Worm (Caenorhabditis elegans) whole organism, L4 larva: Measurements from ENCODE around the gene col-13.
A peak's percentile ranks its signal among the peaks of the same experiment; 100 is the strongest.

Experiments
- F10B5.3 ChIP-seq: sonication (generic microtip); optimal IDR thresholded peaks from 2 replicates; lab custom pipeline; 2016; ENCODE audit warnings: mild to moderate bottlenecking, missing genetic modification characterization, missing compliant biosample characterization
- F26F4.8 ChIP-seq: fragments of 200-800 bp; sonication (Bioruptor generic); conservative IDR thresholded peaks from 2 replicates; pipeline ENCODE4 v1.3.6; 2022; ENCODE audit warnings: missing genetic modification characterization, missing compliant biosample characterization
- F37D6.2 ChIP-seq: sonication (generic microtip); optimal IDR thresholded peaks from 2 replicates; lab custom pipeline; 2016; ENCODE audit warnings: mild to moderate bottlenecking, missing genetic modification characterization, missing compliant biosample characterization
- F44E2.7 ChIP-seq: fragments of 200-800 bp; sonication (Bioruptor generic); IDR thresholded peaks from 2 replicates; pipeline ENCODE4 v2.1.2; 2022; ENCODE audit warnings: missing genetic modification characterization, missing compliant biosample characterization
- T20F7.1 ChIP-seq: fragments of 200-800 bp; sonication (Bioruptor generic); optimal IDR thresholded peaks from 2 replicates; lab custom pipeline; 2018; ENCODE audit warnings: mild to moderate bottlenecking, missing genetic modification characterization, missing compliant biosample characterization
- Y75B8A.6 ChIP-seq: fragments of 200-800 bp; sonication (Bioruptor generic); IDR thresholded peaks from 2 replicates; pipeline ENCODE4 v1.3.6; 2022; ENCODE audit warnings: missing genetic modification reagents, missing genetic modification characterization, missing compliant biosample characterization
- aly-2 ChIP-seq: sonication (generic microtip); optimal IDR thresholded peaks from 2 replicates; lab custom pipeline; 2018; ENCODE audit warnings: missing biosample characterization, missing genetic modification characterization
- ceh-44 ChIP-seq: fragments of 200-800 bp; sonication (Bioruptor generic); IDR thresholded peaks from 2 replicates; pipeline ENCODE4 v1.3.6; 2022; ENCODE audit warnings: missing genetic modification reagents, missing genetic modification characterization, missing compliant biosample characterization
- cey-2 ChIP-seq: sonication (generic microtip); optimal IDR thresholded peaks from 3 replicates; lab custom pipeline; 2017; ENCODE audit warnings: missing genetic modification characterization, mild to moderate bottlenecking, missing compliant biosample characterization, antibody characterized with exemption, borderline replicate concordance; ENCODE audit not compliant: insufficient read depth
- daf-16 ChIP-seq, 3 experiments: sonication (generic microtip); optimal IDR thresholded peaks; 2 replicates each; lab custom pipeline; 2016 to 2017; ENCODE audit warnings: missing genetic modification characterization in 3 of 3, missing genetic modification reagents in 3 of 3, mild to moderate bottlenecking in 2 of 3, missing compliant biosample characterization in 2 of 3, missing biosample characterization in 1 of 3, moderate library complexity in 1 of 3
- dmd-6 ChIP-seq: fragments of 200-800 bp; sonication (Bioruptor generic); IDR thresholded peaks from 2 replicates; pipeline ENCODE4 v1.3.6; 2022; ENCODE audit warnings: missing genetic modification reagents, missing genetic modification characterization, missing compliant biosample characterization
- dve-1 ChIP-seq: sonication (generic microtip); optimal IDR thresholded peaks from 2 replicates; lab custom pipeline; 2017; ENCODE audit warnings: antibody characterized with exemption, mild to moderate bottlenecking, missing genetic modification characterization, missing compliant biosample characterization; ENCODE audit not compliant: insufficient read depth
- egl-43 ChIP-seq: fragments of 200-800 bp; sonication (Bioruptor generic); IDR thresholded peaks from 2 replicates; pipeline ENCODE4 v1.3.6; 2022; ENCODE audit warnings: missing genetic modification reagents, missing genetic modification characterization, missing compliant biosample characterization
- hlh-11 ChIP-seq: fragments of 200-800 bp; sonication (Bioruptor generic); optimal IDR thresholded peaks from 2 replicates; lab custom pipeline; 2018; ENCODE audit warnings: mild to moderate bottlenecking, missing genetic modification characterization, missing compliant biosample characterization
- hlh-30 ChIP-seq: sonication (generic microtip); optimal IDR thresholded peaks from 2 replicates; lab custom pipeline; 2017; ENCODE audit warnings: antibody characterized with exemption, mild to moderate bottlenecking, missing genetic modification characterization, missing compliant biosample characterization; ENCODE audit not compliant: insufficient read depth
- hmg-1.1 ChIP-seq: fragments of 200-800 bp; sonication (Bioruptor generic); IDR thresholded peaks from 2 replicates; pipeline ENCODE4 v1.3.6; 2022; ENCODE audit warnings: missing genetic modification reagents, missing genetic modification characterization, missing compliant biosample characterization
- jun-1 ChIP-seq: fragments of 150-350 bp; optimal IDR thresholded peaks from 2 replicates; lab custom pipeline; 2014; ENCODE audit warnings: missing biosample characterization, missing genetic modification reagents, missing genetic modification characterization
- lin-1 ChIP-seq: fragments of 200-800 bp; sonication (Bioruptor generic); IDR thresholded peaks from 2 replicates; pipeline ENCODE4 v1.3.6; 2022; ENCODE audit warnings: missing genetic modification reagents, missing genetic modification characterization, missing compliant biosample characterization
- lin-15B ChIP-seq: fragments of 150-350 bp; sonication (generic microtip); optimal IDR thresholded peaks from 3 replicates; lab custom pipeline; 2014; ENCODE audit warnings: missing biosample characterization, missing genetic modification characterization
- lin-38 ChIP-seq: fragments of 200-800 bp; sonication (Bioruptor generic); IDR thresholded peaks from 2 replicates; pipeline ENCODE4 v1.3.6; 2022; ENCODE audit warnings: missing genetic modification reagents, missing genetic modification characterization, missing compliant biosample characterization
- lir-3 ChIP-seq: sonication (generic microtip); optimal IDR thresholded peaks from 2 replicates; lab custom pipeline; 2016; ENCODE audit warnings: mild to moderate bottlenecking, missing genetic modification characterization, missing compliant biosample characterization
- madf-9 ChIP-seq: fragments of 200-800 bp; sonication (Bioruptor generic); conservative IDR thresholded peaks from 2 replicates; pipeline ENCODE4 v1.3.6; 2022; ENCODE audit warnings: missing genetic modification reagents, missing genetic modification characterization, missing compliant biosample characterization
- mep-1 ChIP-seq: fragments of 150-350 bp; sonication (generic microtip); optimal IDR thresholded peaks from 3 replicates; lab custom pipeline; 2014; ENCODE audit warnings: missing biosample characterization, missing genetic modification characterization
- mes-2 ChIP-seq: sonication (generic microtip); optimal IDR thresholded peaks from 2 replicates; lab custom pipeline; 2016; ENCODE audit warnings: missing genotype, mild to moderate bottlenecking, missing genetic modification characterization, missing compliant biosample characterization; ENCODE audit not compliant: poor library complexity, severe bottlenecking
- nhr-102 ChIP-seq: sonication (generic microtip); optimal IDR thresholded peaks from 2 replicates; lab custom pipeline; 2016; ENCODE audit warnings: mild to moderate bottlenecking, missing genetic modification characterization, moderate library complexity, missing compliant biosample characterization
- nhr-28 ChIP-seq: fragments of 150-350 bp; optimal IDR thresholded peaks from 2 replicates; lab custom pipeline; 2014; ENCODE audit warnings: missing biosample characterization, missing genetic modification characterization
- nhr-48 ChIP-seq: sonication (generic microtip); optimal IDR thresholded peaks from 2 replicates; lab custom pipeline; 2016; ENCODE audit warnings: mild to moderate bottlenecking, missing genetic modification characterization, missing compliant biosample characterization
- nhr-77 ChIP-seq: fragments of 150-350 bp; optimal IDR thresholded peaks from 2 replicates; lab custom pipeline; 2014; ENCODE audit warnings: missing biosample characterization, missing genetic modification characterization
- php-3 ChIP-seq: fragments of 200-800 bp; sonication (Bioruptor generic); IDR thresholded peaks from 2 replicates; pipeline ENCODE4 v1.3.6; 2022; ENCODE audit warnings: missing genetic modification reagents, missing genetic modification characterization, missing compliant biosample characterization
- pqm-1 ChIP-seq: sonication (generic microtip); optimal IDR thresholded peaks from 2 replicates; lab custom pipeline; 2017; ENCODE audit warnings: missing biosample characterization, missing genetic modification characterization
- skn-1 ChIP-seq: fragments of 150-350 bp; optimal IDR thresholded peaks from 2 replicates; lab custom pipeline; 2014; ENCODE audit warnings: missing biosample characterization, missing genetic modification characterization
- tra-1 ChIP-seq: fragments of 200-800 bp; sonication (Bioruptor generic); IDR thresholded peaks from 2 replicates; pipeline ENCODE4 v1.3.6; 2022; ENCODE audit warnings: missing genetic modification reagents, missing genetic modification characterization, missing compliant biosample characterization
- unc-62 ChIP-seq, 3 experiments: fragments of 150-350 bp in 1 of 3; sonication (generic microtip); optimal IDR thresholded peaks in 2 of 3; peaks in 1 of 3; 1 replicate in 1 of 3; 2 replicates in 2 of 3; lab custom pipeline; 2014 to 2017; ENCODE audit warnings: missing biosample characterization in 3 of 3, missing genetic modification characterization in 3 of 3, missing genetic modification reagents in 3 of 3, missing genotype in 1 of 3
- vab-7 ChIP-seq: fragments of 200-800 bp; sonication (Bioruptor generic); IDR thresholded peaks from 2 replicates; pipeline ENCODE4 v1.3.6; 2022; ENCODE audit warnings: missing genetic modification reagents, missing genetic modification characterization, missing compliant biosample characterization
- zfp-3 ChIP-seq: fragments of 200-800 bp; sonication (Bioruptor generic); conservative IDR thresholded peaks from 2 replicates; pipeline ENCODE4 v1.3.6; 2022; ENCODE audit warnings: missing genetic modification reagents, missing genetic modification characterization, missing compliant biosample characterization
- ztf-11 ChIP-seq: fragments of 150-350 bp; optimal IDR thresholded peaks from 2 replicates; lab custom pipeline; 2014; ENCODE audit warnings: missing biosample characterization, missing genetic modification characterization

The col-13 gene

ce11 chrV:10399290-10399689 lies 22.4 kb downstream of the col-13 start (continued):
- TF ChIP-seq T20F7.1 (GFP tag; lab: Kevin White, UChicago), result no peak
- TF ChIP-seq F26F4.8, result no peak
- no peak for TF ChIP-seq mep-1 (tag; lab: Kevin White, UChicago)
- no peak for TF ChIP-seq F37D6.2 (tag; lab: Kevin White, UChicago)
- TF ChIP-seq egl-43 (GFP tag; lab: Robert Waterston, UW), result no peak
- TF ChIP-seq zfp-3 (GFP tag; lab: Robert Waterston, UW), result no peak
- peak; percentile 89 for TF ChIP-seq nhr-77
- TF ChIP-seq ceh-44 (GFP tag; lab: Robert Waterston, UW), result no peak
- TF ChIP-seq tra-1 (GFP tag; lab: Robert Waterston, UW), result no peak
- TF ChIP-seq ztf-11 (tag; lab: Kevin White, UChicago), result no peak
- no peak for TF ChIP-seq jun-1 (tag; lab: Kevin White, UChicago)
- no peak for TF ChIP-seq aly-2 (tag; lab: Kevin White, UChicago)
- no peak for TF ChIP-seq daf-16 (GFP tag; optimal IDR thresholded peaks at IDR 0.05; lab: Kevin White, UChicago)
- TF ChIP-seq daf-16 (tag; optimal IDR thresholded peaks at IDR 0.05; lab: Kevin White, UChicago), result peak; percentile 84
- no peak for TF ChIP-seq lin-38 (GFP tag; lab: Robert Waterston, UW)
- no peak for TF ChIP-seq madf-9 (GFP tag; lab: Robert Waterston, UW)
- peak; percentile 69 for TF ChIP-seq hlh-30 (tag; lab: Kevin White, UChicago)
- no peak for TF ChIP-seq cey-2 (tag; lab: Kevin White, UChicago)

ce11 chrV:10398431-10398830 lies 23.3 kb downstream of the col-13 start, which contains the start of gene ugt-2:
TSS of gene ugt-2 (plus strand) at chrV:10398801.
- TF ChIP-seq nhr-28 (tag; lab: Kevin White, UChicago), result peak; percentile 68
- TF ChIP-seq Y75B8A.6 (GFP tag; lab: Robert Waterston, UW), result no peak
- TF ChIP-seq hmg-1.1 (GFP tag; lab: Robert Waterston, UW), result no peak
- no peak for TF ChIP-seq mes-2 (tag; lab: Kevin White, UChicago)
- peak; percentile 15 for TF ChIP-seq dve-1 (tag; lab: Kevin White, UChicago)
- peak; percentile 74 for TF ChIP-seq pqm-1
- no peak for TF ChIP-seq vab-7
- no peak for TF ChIP-seq ceh-44 (GFP tag; lab: Robert Waterston, UW)
- TF ChIP-seq nhr-48 (tag; lab: Kevin White, UChicago), result no peak
- TF ChIP-seq hlh-30 (tag; lab: Kevin White, UChicago), result peak; percentile 2
- no peak for TF ChIP-seq php-3 (GFP tag; lab: Robert Waterston, UW)
- peak; percentile 33 for TF ChIP-seq nhr-77
- no peak for TF ChIP-seq F10B5.3
- no peak for TF ChIP-seq jun-1 (tag; lab: Kevin White, UChicago)
- TF ChIP-seq daf-16 (GFP tag; optimal IDR thresholded peaks at IDR 0.05; lab: Kevin White, UChicago), result no peak
- TF ChIP-seq daf-16 (tag; optimal IDR thresholded peaks at IDR 0.05; lab: Kevin White, UChicago), result peak; percentile 39
- TF ChIP-seq unc-62 (GFP tag; optimal IDR thresholded peaks at IDR 0.05 in 1 of 2; lab: Kevin White, UChicago), result peak in 1 of 2 experiments; percentile 89
- TF ChIP-seq unc-62 (tag; optimal IDR thresholded peaks at IDR 0.05; lab: Kevin White, UChicago), result no peak
- TF ChIP-seq F44E2.7 (GFP tag; lab: Robert Waterston, UW), result no peak
- peak; percentile 63 for TF ChIP-seq dmd-6
- TF ChIP-seq lin-1 (GFP tag; lab: Robert Waterston, UW), result no peak
- TF ChIP-seq lin-15B, result no peak

- TF ChIP-seq dmd-6, result peak; percentile 46
- TF ChIP-seq daf-16 (GFP tag; optimal IDR thresholded peaks at IDR 0.05; lab: Kevin White, UChicago), result no peak
- peak; percentile 41 for TF ChIP-seq daf-16 (tag; optimal IDR thresholded peaks at IDR 0.05; lab: Kevin White, UChicago)
- TF ChIP-seq dve-1 (tag; lab: Kevin White, UChicago), result peak; percentile 34
- TF ChIP-seq skn-1, result no peak
- no peak for TF ChIP-seq nhr-102 (tag; lab: Kevin White, UChicago)
- TF ChIP-seq pqm-1, result peak; percentile 67
- TF ChIP-seq hlh-11 (tag; lab: Kevin White, UChicago), result peak; percentile 15
- no peak for TF ChIP-seq mes-2 (tag; lab: Kevin White, UChicago)
- TF ChIP-seq nhr-28 (tag; lab: Kevin White, UChicago), result peak; percentile 63
- TF ChIP-seq lir-3 (tag; lab: Kevin White, UChicago), result no peak
These were observed 26.4 kb downstream of the col-13 start, which contains the start of the genes col-151 and ugt-1 for ce11 chrV:10395173-10395766. TSS of gene col-151 (minus strand) at chrV:10395223. TSS of gene ugt-1 (plus strand) at chrV:10395663.
